Worm (Caenorhabditis elegans) whole organism, young adult: ENCODE results near the gene ceh-28.

Experiments
- F10E7.11 ChIP-seq: sonication (generic microtip); optimal IDR thresholded peaks from 2 replicates; lab custom pipeline; 2017; ENCODE audit warnings: mild to moderate bottlenecking, missing genetic modification characterization, moderate library complexity, missing compliant biosample characterization
- F37B4.10 ChIP-seq: fragments of 200-800 bp; sonication (Bioruptor generic); IDR thresholded peaks from 2 replicates; pipeline ENCODE4 v1.3.6; 2022; ENCODE audit warnings: missing genetic modification characterization, missing compliant biosample characterization
- F57C9.4 ChIP-seq: sonication (generic microtip); optimal IDR thresholded peaks from 2 replicates; lab custom pipeline; 2017; ENCODE audit warnings: mild to moderate bottlenecking, missing genetic modification characterization, missing compliant biosample characterization
- K11D2.4 ChIP-seq: fragments of 200-800 bp; sonication (Bioruptor generic); IDR thresholded peaks from 2 replicates; pipeline ENCODE4 v1.3.6; 2022; ENCODE audit warnings: missing genetic modification reagents, missing genetic modification characterization, missing compliant biosample characterization
- T26A5.8 ChIP-seq: sonication (generic microtip); optimal IDR thresholded peaks from 2 replicates; lab custom pipeline; 2016; ENCODE audit warnings: missing genetic modification characterization, missing compliant biosample characterization
- Y53F4B.3 ChIP-seq: fragments of 200-800 bp; sonication (Bioruptor generic); IDR thresholded peaks from 2 replicates; pipeline ENCODE4 v1.3.6; 2022; ENCODE audit warnings: missing genetic modification reagents, missing genetic modification characterization, missing compliant biosample characterization
- Y56A3A.18 ChIP-seq: fragments of 200-800 bp; sonication (Bioruptor generic); IDR thresholded peaks from 2 replicates; pipeline ENCODE4 v1.3.6; 2022; ENCODE audit warnings: missing genetic modification reagents, missing genetic modification characterization, missing compliant biosample characterization
- akir-1 ChIP-seq: fragments of 200-800 bp; sonication (Bioruptor generic); optimal IDR thresholded peaks from 2 replicates; lab custom pipeline; 2018; ENCODE audit warnings: mild to moderate bottlenecking, missing genetic modification characterization, moderate library complexity, missing compliant biosample characterization
- atf-7 ChIP-seq: sonication (generic microtip); optimal IDR thresholded peaks from 2 replicates; lab custom pipeline; 2017; ENCODE audit warnings: mild to moderate bottlenecking, missing genetic modification characterization, missing compliant biosample characterization
- bed-2 ChIP-seq: fragments of 200-800 bp; sonication (Bioruptor generic); IDR thresholded peaks from 2 replicates; pipeline ENCODE4 v1.3.6; 2022; ENCODE audit warnings: missing genetic modification reagents, missing genetic modification characterization, missing compliant biosample characterization
- ccch-3 ChIP-seq: fragments of 200-800 bp; sonication (Bioruptor generic); optimal IDR thresholded peaks from 2 replicates; lab custom pipeline; 2018; ENCODE audit warnings: mild to moderate bottlenecking, missing genetic modification characterization, missing compliant biosample characterization
- cebp-1 ChIP-seq, 2 experiments: fragments of 200-800 bp in 1 of 2; sonication (Bioruptor generic) in 1 of 2; sonication (generic microtip) in 1 of 2; IDR thresholded peaks in 1 of 2; optimal IDR thresholded peaks in 1 of 2; 2 replicates each; pipeline versions ENCODE4 v1.3.6 to Lab custom; 2017 to 2022; ENCODE audit warnings: missing compliant biosample characterization in 2 of 2, missing genetic modification characterization in 2 of 2, mild to moderate bottlenecking in 1 of 2, missing genetic modification reagents in 1 of 2, moderate library complexity in 1 of 2
- ceh-79 ChIP-seq: sonication (generic microtip); optimal IDR thresholded peaks from 2 replicates; lab custom pipeline; 2017; ENCODE audit warnings: mild to moderate bottlenecking, missing genetic modification characterization, missing compliant biosample characterization
- chd-7 ChIP-seq: sonication (generic microtip); optimal IDR thresholded peaks from 2 replicates; lab custom pipeline; 2016; ENCODE audit warnings: mild to moderate bottlenecking, missing genetic modification characterization, moderate library complexity, missing compliant biosample characterization
- egl-44 ChIP-seq: fragments of 200-800 bp; sonication (Bioruptor generic); IDR thresholded peaks from 2 replicates; pipeline ENCODE4 v1.3.6; 2022; ENCODE audit warnings: missing genetic modification reagents, missing genetic modification characterization, missing compliant biosample characterization
- egrh-3 ChIP-seq: fragments of 200-800 bp; sonication (Bioruptor generic); IDR thresholded peaks from 2 replicates; pipeline ENCODE4 v1.3.6; 2022; ENCODE audit warnings: missing genetic modification reagents, missing genetic modification characterization, missing compliant biosample characterization
- ets-4 ChIP-seq: fragments of 200-800 bp; sonication (Bioruptor generic); optimal IDR thresholded peaks from 2 replicates; lab custom pipeline; 2018; ENCODE audit warnings: mild to moderate bottlenecking, missing genetic modification characterization, missing compliant biosample characterization
- fkh-3 ChIP-seq: sonication (generic microtip); optimal IDR thresholded peaks from 2 replicates; lab custom pipeline; 2016; ENCODE audit warnings: mild to moderate bottlenecking, missing genetic modification characterization, missing compliant biosample characterization
- him-1 ChIP-seq: sonication (generic microtip); optimal IDR thresholded peaks from 2 replicates; lab custom pipeline; 2016; ENCODE audit warnings: missing genotype, missing genetic modification reagents, missing genetic modification characterization, missing compliant biosample characterization
- hlh-12 ChIP-seq: sonication (generic microtip); optimal IDR thresholded peaks from 2 replicates; lab custom pipeline; 2016; ENCODE audit warnings: missing genetic modification characterization, missing compliant biosample characterization
- hlh-26 ChIP-seq: fragments of 200-800 bp; sonication (Bioruptor generic); conservative IDR thresholded peaks from 2 replicates; pipeline ENCODE4 v1.3.6; 2022; ENCODE audit warnings: missing genetic modification reagents, missing genetic modification characterization, missing compliant biosample characterization
- hmg-1.2 ChIP-seq: fragments of 200-800 bp; sonication (Bioruptor generic); IDR thresholded peaks from 2 replicates; pipeline ENCODE4 v1.3.6; 2022; ENCODE audit warnings: missing genetic modification reagents, missing genetic modification characterization, missing compliant biosample characterization
- let-526 ChIP-seq: fragments of 200-800 bp; sonication (Bioruptor generic); IDR thresholded peaks from 2 replicates; pipeline ENCODE4 v1.3.6; 2022; ENCODE audit warnings: missing genetic modification reagents, missing genetic modification characterization, missing compliant biosample characterization
- lin-26 ChIP-seq: fragments of 200-800 bp; sonication (Bioruptor generic); IDR thresholded peaks from 2 replicates; pipeline ENCODE4 v1.3.6; 2022; ENCODE audit warnings: missing genetic modification reagents, missing genetic modification characterization, missing compliant biosample characterization
- lin-40 ChIP-seq: sonication (generic microtip); optimal IDR thresholded peaks from 2 replicates; lab custom pipeline; 2016; ENCODE audit warnings: missing genetic modification characterization, mild to moderate bottlenecking, missing compliant biosample characterization, missing genotype, missing genetic modification reagents
- lir-1 ChIP-seq: fragments of 200-800 bp; sonication (Bioruptor generic); conservative IDR thresholded peaks from 2 replicates; pipeline ENCODE4 v1.3.6; 2022; ENCODE audit warnings: missing genetic modification reagents, missing genetic modification characterization, missing compliant biosample characterization
- madf-10 ChIP-seq: sonication (generic microtip); optimal IDR thresholded peaks from 2 replicates; lab custom pipeline; 2016; ENCODE audit warnings: mild to moderate bottlenecking, missing genetic modification characterization, missing compliant biosample characterization
- madf-3 ChIP-seq: fragments of 200-800 bp; sonication (Bioruptor generic); IDR thresholded peaks from 2 replicates; pipeline ENCODE4 v1.3.6; 2022; ENCODE audit warnings: missing genetic modification reagents, missing genetic modification characterization, missing compliant biosample characterization
- mes-4 ChIP-seq: sonication (generic microtip); optimal IDR thresholded peaks from 2 replicates; lab custom pipeline; 2016; ENCODE audit warnings: missing genotype, missing genetic modification characterization, missing compliant biosample characterization
- nfyb-1 ChIP-seq: fragments of 200-800 bp; sonication (Bioruptor generic); IDR thresholded peaks from 2 replicates; pipeline ENCODE4 v1.3.6; 2022; ENCODE audit warnings: missing genetic modification reagents, missing genetic modification characterization, missing compliant biosample characterization
- pha-4 ChIP-seq: fragments of 150-350 bp; sonication (generic microtip); optimal IDR thresholded peaks from 2 replicates; lab custom pipeline; 2014; ENCODE audit warnings: missing biosample characterization, missing genetic modification reagents, missing genetic modification characterization
- rec-8 ChIP-seq, 2 experiments: sonication (generic microtip); optimal IDR thresholded peaks; 2 replicates each; lab custom pipeline; 2016; ENCODE audit warnings: mild to moderate bottlenecking in 2 of 2, missing genetic modification characterization in 2 of 2, missing genetic modification reagents in 2 of 2, missing genotype in 2 of 2, missing biosample characterization in 1 of 2, missing compliant biosample characterization in 1 of 2, moderate library complexity in 1 of 2
- repo-1 ChIP-seq: sonication (generic microtip); optimal IDR thresholded peaks from 2 replicates; lab custom pipeline; 2017; ENCODE audit warnings: mild to moderate bottlenecking, missing genetic modification characterization, missing compliant biosample characterization
- snpc-1.1 ChIP-seq: sonication (generic microtip); optimal IDR thresholded peaks from 2 replicates; lab custom pipeline; 2017; ENCODE audit warnings: missing genetic modification characterization, mild to moderate bottlenecking, missing compliant biosample characterization, antibody characterized with exemption, moderate library complexity, missing genotype, missing genetic modification reagents; ENCODE audit not compliant: insufficient read depth
- somi-1 ChIP-seq: fragments of 200-800 bp; sonication (Bioruptor generic); optimal IDR thresholded peaks from 2 replicates; lab custom pipeline; 2018; ENCODE audit warnings: mild to moderate bottlenecking, missing genetic modification characterization, missing compliant biosample characterization
- xnd-1 ChIP-seq: sonication (generic microtip); optimal IDR thresholded peaks from 2 replicates; lab custom pipeline; 2016; ENCODE audit warnings: missing genotype, missing genetic modification reagents, missing genetic modification characterization, missing compliant biosample characterization
- zim-3 ChIP-seq: sonication (generic microtip); optimal IDR thresholded peaks from 2 replicates; lab custom pipeline; 2017; ENCODE audit warnings: mild to moderate bottlenecking, missing genetic modification characterization, moderate library complexity, missing compliant biosample characterization
- ztf-3 ChIP-seq: fragments of 200-800 bp; sonication (Bioruptor generic); optimal IDR thresholded peaks from 2 replicates; lab custom pipeline; 2018; ENCODE audit warnings: mild to moderate bottlenecking, missing genetic modification characterization, missing compliant biosample characterization

ceh-28 gene

ce11 chrX:13110004-13110403 lies 35.5 kb downstream of the ceh-28 start:
- TF ChIP-seq let-526 (no peak), mes-4 (tag; lab: Kevin White, UChicago) (no peak)
- TF ChIP-seq, all 124 proteins: peak for 0

ce11 chrX:13112664-13113063 lies 38.2 kb downstream of the ceh-28 start:
- no peak for TF ChIP-seq hmg-1.2
- no peak for TF ChIP-seq ztf-3 (GFP tag; lab: Kevin White, UChicago)

- TF ChIP-seq lin-40 (tag; lab: Kevin White, UChicago), result peak; percentile 20
- TF ChIP-seq lir-1 (GFP tag; lab: Robert Waterston, UW), result no peak
- TF ChIP-seq somi-1 (GFP tag; lab: Kevin White, UChicago), result peak; percentile 59
- TF ChIP-seq chd-7 (tag; lab: Kevin White, UChicago), result peak; percentile 29
- peak; percentile 24; the same call in 1 of the 2 replicates for TF ChIP-seq K11D2.4
- TF ChIP-seq cebp-1 (GFP tag; IDR thresholded peaks at IDR 0.05; lab: Robert Waterston, UW), result no peak
- TF ChIP-seq cebp-1 (tag; optimal IDR thresholded peaks at IDR 0.05; lab: Kevin White, UChicago), result peak; percentile 27
- TF ChIP-seq akir-1, result no peak
- TF ChIP-seq lin-26 (GFP tag; lab: Robert Waterston, UW), result 0 out of 2 replicates have a peak, but pooled peaks have one; percentile 47
- no peak for TF ChIP-seq egrh-3
Observed at ce11 chrX:13113457-13113856, 39.0 kb downstream of the ceh-28 start, which contains the start of gene F17H10.2. F17H10.2 (plus strand) TSS chrX:13113772.

ce11 chrX:13115694-13116093 lies 41.2 kb downstream of the ceh-28 start:
- TF ChIP-seq xnd-1 (tag; lab: Kevin White, UChicago), result no peak
- no peak for TF ChIP-seq rec-8 (tag; optimal IDR thresholded peaks at IDR 0.05; lab: Kevin White, UChicago)
- no peak for TF ChIP-seq pha-4 (tag; lab: Kevin White, UChicago)
- TF ChIP-seq F57C9.4 (tag; lab: Kevin White, UChicago), result no peak
- TF ChIP-seq Y53F4B.3 (GFP tag; lab: Robert Waterston, UW), result no peak
- no peak for TF ChIP-seq hmg-1.2
- no peak for TF ChIP-seq cebp-1 (GFP tag; IDR thresholded peaks at IDR 0.05; lab: Robert Waterston, UW)
- TF ChIP-seq cebp-1 (tag; optimal IDR thresholded peaks at IDR 0.05; lab: Kevin White, UChicago), result no peak
- no peak for TF ChIP-seq ets-4 (GFP tag; lab: Kevin White, UChicago)
- no peak for TF ChIP-seq madf-3
- no peak for TF ChIP-seq ccch-3 (GFP tag; lab: Kevin White, UChicago)
- TF ChIP-seq Y56A3A.18 (GFP tag; lab: Robert Waterston, UW), result no peak
- no peak for TF ChIP-seq let-526
- TF ChIP-seq ceh-79, result no peak
- TF ChIP-seq T26A5.8, result no peak
- TF ChIP-seq him-1 (tag; lab: Kevin White, UChicago), result no peak
- TF ChIP-seq nfyb-1 (GFP tag; lab: Robert Waterston, UW), result no peak
- TF ChIP-seq F37B4.10 (GFP tag; lab: Robert Waterston, UW), result no peak
- no peak for TF ChIP-seq F10E7.11 (tag; lab: Kevin White, UChicago)
- no peak for TF ChIP-seq repo-1 (tag; lab: Kevin White, UChicago)
- TF ChIP-seq fkh-3 (tag; lab: Kevin White, UChicago), result no peak
- TF ChIP-seq, all 124 proteins: peak for 0

ce11 chrX:13116380-13116779 lies 41.9 kb downstream of the ceh-28 start:
- TF ChIP-seq hlh-26 (no peak), atf-7 (tag; lab: Kevin White, UChicago) (no peak), madf-10 (tag; lab: Kevin White, UChicago) (no peak), zim-3 (tag; lab: Kevin White, UChicago) (peak; percentile 8), him-1 (tag; lab: Kevin White, UChicago) (no peak), snpc-1.1 (tag; lab: Kevin White, UChicago) (no peak), egl-44 (GFP tag; lab: Robert Waterston, UW) (no peak), ets-4 (GFP tag; lab: Kevin White, UChicago) (no peak), bed-2 (GFP tag; lab: Robert Waterston, UW) (no peak), Y56A3A.18 (GFP tag; lab: Robert Waterston, UW) (no peak), hlh-12 (tag; lab: Kevin White, UChicago) (no peak), cebp-1 (GFP tag; IDR thresholded peaks at IDR 0.05; lab: Robert Waterston, UW) (peak; percentile 34), cebp-1 (tag; optimal IDR thresholded peaks at IDR 0.05; lab: Kevin White, UChicago) (peak; percentile 64)
